Fruit fly (Drosophila melanogaster): Measurements from ENCODE around the gene CG43084.

DNA sequence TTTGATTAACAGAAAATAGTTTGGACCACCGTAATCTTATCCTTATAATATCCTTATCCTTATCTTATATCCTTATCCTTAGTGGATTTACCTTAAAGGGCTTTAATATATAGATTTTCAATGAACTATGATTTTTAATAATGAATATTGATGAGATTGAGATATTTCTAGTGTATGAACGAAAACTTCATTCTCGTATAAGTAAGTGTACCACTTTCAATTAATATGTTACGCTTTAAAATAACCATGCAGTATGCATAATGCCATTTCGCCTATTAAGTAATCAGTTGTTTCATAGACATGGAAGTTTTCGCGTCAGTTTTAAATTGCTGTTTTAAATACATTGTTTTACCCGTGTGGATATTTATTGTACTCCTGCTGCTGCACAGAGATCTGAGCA lies 28.8 kb downstream of the CG43084 start, which contains the start of gene CG7304:
- TF ChIP-seq Blimp-1 (GFP tag; optimal IDR thresholded peaks at IDR 0.05) (no peak), Nf-YC (tag; optimal IDR thresholded peaks at IDR 0.05) (no peak), br (optimal IDR thresholded peaks at IDR 0.05) (no peak), gem (tag; optimal IDR thresholded peaks at IDR 0.05) (no peak), vvl (GFP tag; IDR thresholded peaks at IDR 0.05) (no peak), CG6791 (GFP tag; IDR thresholded peaks at IDR 0.05; ENCODE audit: partially characterized antibody) (no peak)

All from whole organism, embryonic.